Fruit fly (Drosophila melanogaster) whole organism: ENCODE results near the gene pot.

Experiments
- pan ChIP-seq: fragments of >200 bp; optimal IDR thresholded peaks from 2 replicates; lab custom pipeline; 2017
- usp ChIP-seq: fragments of >200 bp; optimal IDR thresholded peaks from 2 replicates; lab custom pipeline; 2017; ENCODE audit warnings: missing biosample characterization, missing genetic modification characterization, mixed read lengths

- TF ChIP-seq usp (no peak), pan (lab: Kevin White, UChicago) (no peak)
Measured at dm6 chrX:11877165-11877564, 39.9 kb downstream of the pot start, which contains the start of gene CG10352.
